Worm (Caenorhabditis elegans): ENCODE results near the gene dmd-7.

Gene dmd-7

DNA sequence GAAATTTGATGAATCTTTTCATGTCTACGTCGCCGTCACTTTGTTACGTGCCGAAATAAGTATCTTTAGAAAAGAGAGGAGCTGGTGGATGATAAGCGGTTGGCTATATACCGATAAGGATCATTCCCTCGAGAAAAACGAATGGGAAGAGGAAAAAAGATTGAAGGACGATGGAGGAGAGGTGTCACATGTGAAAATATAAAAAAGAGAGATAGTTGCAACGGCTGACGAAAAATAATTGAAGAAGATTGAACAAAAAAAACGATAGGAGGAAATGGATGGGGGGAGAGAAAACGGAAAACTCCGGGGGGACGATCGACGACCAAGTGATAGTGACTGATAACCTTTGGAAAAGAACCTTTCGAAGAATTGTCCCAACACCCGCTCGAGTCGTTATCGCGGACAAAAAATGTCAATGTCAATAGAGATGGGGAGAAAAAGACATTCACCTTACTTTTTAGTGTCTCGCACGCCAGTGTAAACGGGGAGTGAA is 17.2 kb upstream of the dmd-7 start (continued):
- TF ChIP-seq nhr-10 (tag; optimal IDR thresholded peaks at IDR 0.05) = peak; percentile 66
- TF ChIP-seq zag-1 (tag; optimal IDR thresholded peaks at IDR 0.05) = no peak
- TF ChIP-seq nhr-42 (GFP tag; IDR thresholded peaks at IDR 0.05) = 0 out of 2 replicates have a peak, but pooled peaks have one; percentile 27
- peak; percentile 69 to 95 for TF ChIP-seq hif-1 (tag; optimal IDR thresholded peaks at IDR 0.05)
- TF ChIP-seq ces-1 (GFP tag; optimal IDR thresholded peaks at IDR 0.05) = no peak
- TF ChIP-seq lin-38 (GFP tag; IDR thresholded peaks at IDR 0.05) = no peak
- no peak for TF ChIP-seq snpc-1.2 (GFP tag; IDR thresholded peaks at IDR 0.05)
- no peak for TF ChIP-seq attf-4 (tag; optimal IDR thresholded peaks at IDR 0.05)
- no peak for TF ChIP-seq R02D3.7 (tag; optimal IDR thresholded peaks at IDR 0.05)
- TF ChIP-seq duxl-1 (tag; optimal IDR thresholded peaks at IDR 0.05; ENCODE audit: poor library complexity) = peak; percentile 54
- TF ChIP-seq dmd-6 (GFP tag; IDR thresholded peaks at IDR 0.05) = peak; percentile 87
- peak; percentile 79 for TF ChIP-seq nhr-25 (tag; optimal IDR thresholded peaks at IDR 0.05; ENCODE audit: borderline replicate concordance, insufficient read depth)
- peak in 1 of 2 experiments; percentile 3 for TF ChIP-seq unc-62 (GFP tag; optimal IDR thresholded peaks at IDR 0.05 in 1 of 2)
- no peak for TF ChIP-seq unc-62 (tag; optimal IDR thresholded peaks at IDR 0.05)
- TF ChIP-seq F10B5.3 (tag; optimal IDR thresholded peaks at IDR 0.05) = no peak
- no peak for TF ChIP-seq lin-29 (GFP tag; IDR thresholded peaks at IDR 0.05)
- no peak for TF ChIP-seq dmd-9 (GFP tag; IDR thresholded peaks at IDR 0.05)
- 0 out of 2 replicates have a peak, but pooled peaks have one; percentile 18 for TF ChIP-seq hmg-1.1 (GFP tag; IDR thresholded peaks at IDR 0.05)
- no peak for TF ChIP-seq fkh-10 (GFP tag; optimal IDR thresholded peaks at IDR 0.05)
- peak; percentile 79; the same call in 1 of the 2 replicates for TF ChIP-seq lin-1 (GFP tag; IDR thresholded peaks at IDR 0.05)
- TF ChIP-seq ZK337.2 (GFP tag; IDR thresholded peaks at IDR 0.05) = no peak
- no peak for TF ChIP-seq F37D6.2 (tag; optimal IDR thresholded peaks at IDR 0.05)
- TF ChIP-seq nhr-6 (tag; optimal IDR thresholded peaks at IDR 0.05) = no peak
- 0 out of 2 replicates have a peak, but pooled peaks have one; percentile 42 for TF ChIP-seq pha-4 (GFP tag; IDR thresholded peaks at IDR 0.05)
- peak; percentile 66 for TF ChIP-seq pha-4 (tag; optimal IDR thresholded peaks at IDR 0.05)
- TF ChIP-seq unc-39 (tag; optimal IDR thresholded peaks at IDR 0.05) = no peak
- TF ChIP-seq dve-1 (tag; optimal IDR thresholded peaks at IDR 0.05; ENCODE audit: insufficient read depth) = peak; percentile 96
- TF ChIP-seq madf-5 (GFP tag; IDR thresholded peaks at IDR 0.05) = no peak
- TF ChIP-seq jun-1 (tag; optimal IDR thresholded peaks at IDR 0.05) = peak; percentile 56
- TF ChIP-seq nhr-48 (tag; optimal IDR thresholded peaks at IDR 0.05) = peak; percentile 96
- no peak for TF ChIP-seq lim-7 (GFP tag; IDR thresholded peaks at IDR 0.05)
- peak; percentile 28 for TF ChIP-seq mes-2 (tag; optimal IDR thresholded peaks at IDR 0.05; ENCODE audit: poor library complexity, severe bottlenecking)
- no peak for TF ChIP-seq daf-8 (GFP tag; IDR thresholded peaks at IDR 0.05)
- peak; percentile 55 for TF ChIP-seq nhr-11 (tag; optimal IDR thresholded peaks at IDR 0.05)
- TF ChIP-seq nhr-77 (tag; optimal IDR thresholded peaks at IDR 0.05) = peak; percentile 59
- no peak for TF ChIP-seq F49E8.2 (tag; optimal IDR thresholded peaks at IDR 0.05; ENCODE audit: borderline replicate concordance)
- no peak; the same call in 1 of the 2 replicates for TF ChIP-seq T26A8.4 (GFP tag; IDR thresholded peaks at IDR 0.05)
- no peak for TF ChIP-seq lin-39 (tag; optimal IDR thresholded peaks at IDR 0.05)
- TF ChIP-seq egl-43 (GFP tag; IDR thresholded peaks at IDR 0.05) = no peak
- no peak for TF ChIP-seq nhr-111 (GFP tag; optimal IDR thresholded peaks at IDR 0.05)
- no peak for TF ChIP-seq lin-15B (tag; optimal IDR thresholded peaks at IDR 0.05)
- peak; percentile 87 for TF ChIP-seq nhr-102 (tag; optimal IDR thresholded peaks at IDR 0.05)
- no peak for TF ChIP-seq fos-1 (tag; optimal IDR thresholded peaks at IDR 0.05)
- TF ChIP-seq spr-3 (GFP tag; optimal IDR thresholded peaks at IDR 0.05) = no peak
- TF ChIP-seq egl-27 (tag; optimal IDR thresholded peaks at IDR 0.05) = no peak
- no peak for TF ChIP-seq lin-13 (GFP tag; optimal IDR thresholded peaks at IDR 0.05)
- no peak for TF ChIP-seq unc-130 (GFP tag; optimal IDR thresholded peaks at IDR 0.05)
- TF ChIP-seq pqm-1 (tag; optimal IDR thresholded peaks at IDR 0.05) = peak; percentile 84
- TF ChIP-seq php-3 (GFP tag; IDR thresholded peaks at IDR 0.05) = peak; percentile 62; the same call in 1 of the 2 replicates
- TF ChIP-seq zip-11 (GFP tag; IDR thresholded peaks at IDR 0.05) = no peak
- TF ChIP-seq T20F7.1 (GFP tag; optimal IDR thresholded peaks at IDR 0.05) = peak; percentile 25
